Worm (Caenorhabditis elegans) whole organism, mixed stage, embryonic: Measurements from ENCODE around the gene cest-12.

Experiments
- bed-3 ChIP-seq: fragments of 200-800 bp; sonication (Bioruptor generic); optimal IDR thresholded peaks from 3 replicates; lab custom pipeline; 2018; ENCODE audit warnings: mild to moderate bottlenecking, missing genetic modification characterization, moderate library complexity, missing compliant biosample characterization
- ceh-43 ChIP-seq: fragments of 200-800 bp; sonication (Bioruptor generic); optimal IDR thresholded peaks from 2 replicates; lab custom pipeline; 2018; ENCODE audit warnings: mild to moderate bottlenecking, missing genetic modification characterization, moderate library complexity, missing compliant biosample characterization
- ces-1 ChIP-seq: fragments of 150-350 bp; optimal IDR thresholded peaks from 2 replicates; lab custom pipeline; 2014; ENCODE audit warnings: missing biosample characterization, missing genetic modification reagents, missing genetic modification characterization
- lin-13 ChIP-seq: fragments of 150-350 bp; optimal IDR thresholded peaks from 2 replicates; lab custom pipeline; 2014; ENCODE audit warnings: missing biosample characterization, missing genetic modification characterization
- nhr-2 ChIP-seq: fragments of 150-350 bp; optimal IDR thresholded peaks from 2 replicates; lab custom pipeline; 2014; ENCODE audit warnings: missing biosample characterization, missing genetic modification characterization
- nhr-237 ChIP-seq: fragments of 150-350 bp; optimal IDR thresholded peaks from 2 replicates; lab custom pipeline; 2014; ENCODE audit warnings: missing biosample characterization, missing genetic modification characterization
- unc-39 ChIP-seq: fragments of 150-350 bp; optimal IDR thresholded peaks from 2 replicates; lab custom pipeline; 2014; ENCODE audit warnings: missing biosample characterization, missing genetic modification characterization
- unc-62 ChIP-seq: fragments of 150-350 bp; optimal IDR thresholded peaks from 2 replicates; lab custom pipeline; 2014; ENCODE audit warnings: missing biosample characterization, missing genetic modification reagents, missing genetic modification characterization
- ztf-11 ChIP-seq: fragments of 150-350 bp; optimal IDR thresholded peaks from 2 replicates; lab custom pipeline; 2014; ENCODE audit warnings: missing biosample characterization, missing genetic modification characterization

DNA sequence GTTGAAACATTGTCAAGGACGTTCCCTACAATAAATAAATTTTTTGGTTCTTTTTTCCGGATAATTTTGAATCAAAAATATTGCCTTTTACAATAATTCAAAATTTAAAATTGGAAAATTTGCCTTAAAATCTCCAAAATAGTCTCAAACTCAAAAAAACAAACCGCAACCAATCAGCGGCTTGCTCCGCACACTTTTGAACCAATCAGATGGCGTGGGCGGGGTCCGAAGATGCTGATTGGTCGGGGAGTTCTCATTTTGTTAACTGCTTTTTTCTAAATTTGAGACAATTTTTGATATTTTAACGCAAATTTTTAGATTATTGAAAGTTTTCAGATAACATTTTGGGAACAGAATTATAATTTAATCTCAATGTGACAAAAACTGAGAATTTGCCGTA, 30.2 kb upstream of the cest-12 start:
- TF ChIP-seq unc-39 (no peak), ceh-43 (GFP tag; lab: Kevin White, UChicago) (no peak), ztf-11 (tag; lab: Kevin White, UChicago) (no peak), unc-62 (GFP tag; lab: Kevin White, UChicago) (no peak), bed-3 (GFP tag; lab: Kevin White, UChicago) (no peak), lin-13 (no peak), nhr-237 (tag; lab: Kevin White, UChicago) (no peak), ces-1 (GFP tag; lab: Kevin White, UChicago) (no peak), nhr-2 (tag; lab: Kevin White, UChicago) (no peak)
